Worm (Caenorhabditis elegans) whole organism, L3 larva: ENCODE results near the gene shw-1.

ENCODE experiments used
- ceh-82 ChIP-seq: fragments of 150-350 bp; optimal IDR thresholded peaks from 2 replicates; lab custom pipeline; 2014; ENCODE audit warnings: missing biosample characterization, missing genetic modification characterization
- elt-1 ChIP-seq: fragments of 150-350 bp; optimal IDR thresholded peaks from 2 replicates; lab custom pipeline; 2014; ENCODE audit warnings: missing biosample characterization, missing genetic modification characterization
- jun-1 ChIP-seq: fragments of 150-350 bp; optimal IDR thresholded peaks from 2 replicates; lab custom pipeline; 2014; ENCODE audit warnings: missing biosample characterization, missing genetic modification reagents, missing genetic modification characterization
- nhr-12 ChIP-seq: fragments of 150-350 bp; optimal IDR thresholded peaks from 2 replicates; lab custom pipeline; 2014; ENCODE audit warnings: missing biosample characterization, missing genetic modification characterization
- nhr-25 ChIP-seq: sonication (generic microtip); optimal IDR thresholded peaks from 2 replicates; lab custom pipeline; 2017; ENCODE audit warnings: missing biosample characterization, missing genetic modification characterization
- nhr-28 ChIP-seq: fragments of 150-350 bp; optimal IDR thresholded peaks from 2 replicates; lab custom pipeline; 2014; ENCODE audit warnings: missing biosample characterization, missing genetic modification characterization
- nhr-43 ChIP-seq: sonication (generic microtip); optimal IDR thresholded peaks from 2 replicates; lab custom pipeline; 2016; ENCODE audit warnings: mild to moderate bottlenecking, missing genetic modification characterization, missing compliant biosample characterization; ENCODE audit not compliant: poor library complexity, severe bottlenecking
- nhr-77 ChIP-seq: fragments of 150-350 bp; optimal IDR thresholded peaks from 2 replicates; lab custom pipeline; 2014; ENCODE audit warnings: missing biosample characterization, missing genetic modification characterization
- snpc-4 ChIP-seq: fragments of 150-350 bp; optimal IDR thresholded peaks from 2 replicates; lab custom pipeline; 2014; ENCODE audit warnings: missing biosample characterization, missing genetic modification characterization
- ztf-11 ChIP-seq: fragments of 150-350 bp; optimal IDR thresholded peaks from 2 replicates; lab custom pipeline; 2014; ENCODE audit warnings: missing biosample characterization, missing genetic modification characterization

- no peak for TF ChIP-seq ceh-82
- TF ChIP-seq nhr-28 (tag; lab: Kevin White, UChicago) = no peak
- no peak for TF ChIP-seq elt-1 (tag; lab: Kevin White, UChicago)
- no peak for TF ChIP-seq nhr-25
- no peak for TF ChIP-seq nhr-12 (tag; lab: Kevin White, UChicago)
- TF ChIP-seq ztf-11 (tag; lab: Kevin White, UChicago) = no peak
- TF ChIP-seq nhr-43 (tag; lab: Kevin White, UChicago) = no peak
- no peak for TF ChIP-seq nhr-77
- no peak for TF ChIP-seq jun-1
- no peak for TF ChIP-seq snpc-4 (tag; lab: Kevin White, UChicago)
Observed at ce11 chrII:8311484-8311883, 9.8 kb downstream of the shw-1 start.
